Worm (Caenorhabditis elegans) whole organism, early embryonic: ENCODE data around the gene gmap-3.

Experiments used
- B0310.2 ChIP-seq: sonication (generic microtip); optimal IDR thresholded peaks from 2 replicates; lab custom pipeline; 2016; ENCODE audit warnings: mild to moderate bottlenecking, missing genetic modification characterization, missing compliant biosample characterization
- F13C5.2 ChIP-seq: sonication (generic microtip); optimal IDR thresholded peaks from 2 replicates; lab custom pipeline; 2017; ENCODE audit warnings: mild to moderate bottlenecking, missing genetic modification characterization, inconsistent platforms, missing compliant biosample characterization
- aly-1 ChIP-seq: sonication (generic microtip); optimal IDR thresholded peaks from 2 replicates; lab custom pipeline; 2016; ENCODE audit warnings: missing genetic modification characterization, missing compliant biosample characterization
- ama-1 ChIP-seq: fragments of 150-350 bp; optimal IDR thresholded peaks from 2 replicates; lab custom pipeline; 2014
- ceh-36 ChIP-seq: sonication (generic microtip); optimal IDR thresholded peaks from 2 replicates; lab custom pipeline; 2016; ENCODE audit warnings: missing genetic modification characterization, inconsistent platforms, missing compliant biosample characterization
- ets-7 ChIP-seq: sonication (generic microtip); optimal IDR thresholded peaks from 2 replicates; lab custom pipeline; 2016; ENCODE audit warnings: missing genotype, missing genetic modification characterization, missing compliant biosample characterization
- flt-1 ChIP-seq: fragments of 200-800 bp; sonication (Bioruptor generic); IDR thresholded peaks from 2 replicates; pipeline ENCODE4 v1.3.6; 2022; ENCODE audit warnings: missing genetic modification characterization, missing compliant biosample characterization
- hmbx-1 ChIP-seq: sonication (generic microtip); optimal IDR thresholded peaks from 2 replicates; lab custom pipeline; 2016; ENCODE audit warnings: mild to moderate bottlenecking, missing genetic modification characterization, missing compliant biosample characterization
- hmg-4 ChIP-seq: fragments of 200-800 bp; sonication (Bioruptor generic); optimal IDR thresholded peaks from 2 replicates; lab custom pipeline; 2018; ENCODE audit warnings: mild to moderate bottlenecking, missing genetic modification characterization, missing compliant biosample characterization
- sea-1 ChIP-seq: fragments of 200-800 bp; sonication (Bioruptor generic); conservative IDR thresholded peaks from 2 replicates; pipeline ENCODE4 v1.3.6; 2022; ENCODE audit warnings: missing genetic modification characterization, missing compliant biosample characterization
- tra-4 ChIP-seq: sonication (generic microtip); optimal IDR thresholded peaks from 2 replicates; lab custom pipeline; 2017; ENCODE audit warnings: missing genetic modification characterization, missing compliant biosample characterization

ce11 chrX:12911235-12911634 lies 29.5 kb downstream of the gmap-3 start:
- no peak for TF ChIP-seq flt-1 (GFP tag; lab: Robert Waterston, UW)
- TF ChIP-seq aly-1 (tag; lab: Kevin White, UChicago), result no peak
- no peak for TF ChIP-seq ama-1 (lab: Kevin White, UChicago)
- no peak for TF ChIP-seq B0310.2 (tag; lab: Kevin White, UChicago)
- no peak for TF ChIP-seq F13C5.2 (tag; lab: Kevin White, UChicago)
- TF ChIP-seq sea-1 (GFP tag; lab: Robert Waterston, UW), result no peak
- TF ChIP-seq tra-4, result no peak
- no peak for TF ChIP-seq hmg-4 (GFP tag; lab: Kevin White, UChicago)
- no peak for TF ChIP-seq ceh-36 (tag; lab: Kevin White, UChicago)
- TF ChIP-seq hmbx-1 (tag; lab: Kevin White, UChicago), result no peak
- TF ChIP-seq ets-7 (tag; lab: Kevin White, UChicago), result no peak
